Fruit fly (Drosophila melanogaster): Measurements from ENCODE around the gene Osi8.

The Osi8 gene

DNA sequence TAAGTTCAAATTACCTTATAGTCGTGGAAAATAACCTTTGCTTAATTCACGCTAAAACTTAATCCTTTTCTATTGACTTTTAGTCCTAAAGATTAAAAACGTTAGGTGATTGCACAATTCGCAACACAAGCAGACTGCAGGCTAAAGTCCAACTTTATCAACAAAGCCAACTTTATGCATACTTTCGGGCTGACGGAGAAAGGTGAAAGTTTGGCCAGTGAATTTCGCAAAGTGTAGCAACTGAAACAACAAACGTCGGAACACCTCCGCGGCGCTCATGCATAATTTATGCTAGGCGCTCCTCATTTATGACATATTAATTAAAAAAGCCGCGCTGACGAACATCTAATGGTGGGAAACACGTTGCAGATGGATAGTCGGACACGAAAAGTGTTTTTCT is 15.0 kb downstream of the Osi8 start:
- no peak for TF ChIP-seq ERR (GFP tag; optimal IDR thresholded peaks at IDR 0.05)
- peak; percentile 71 for TF ChIP-seq Ets65A (GFP tag)

DNA sequence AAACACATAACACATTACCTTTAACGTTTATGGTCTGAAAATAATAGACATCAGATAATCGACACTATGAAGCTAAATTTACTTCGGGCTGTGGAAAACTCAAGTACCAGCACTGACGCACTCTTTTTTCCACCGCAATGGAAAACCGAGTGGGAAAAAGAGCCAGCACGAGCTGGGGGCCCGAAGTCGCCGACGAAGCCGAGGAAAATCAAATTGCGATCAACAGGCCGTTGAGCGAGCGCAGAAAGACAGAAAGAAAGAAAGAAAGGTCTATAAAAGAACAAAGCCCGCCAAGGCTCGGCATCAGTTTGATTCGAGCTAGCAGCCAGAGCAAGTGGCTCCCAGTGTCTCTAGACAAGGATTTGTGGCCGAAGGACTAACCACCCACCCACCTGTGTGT is 23.3 kb downstream of the Osi8 start, which contains the start of gene Osi12:
Osi12 (plus strand) TSS at position 301 of the 400 bp plus-strand sequence.
- no peak for TF ChIP-seq CG10147 (GFP tag; optimal IDR thresholded peaks at IDR 0.05)
- no peak for TF ChIP-seq Asciz (GFP tag; optimal IDR thresholded peaks at IDR 0.05)
- TF ChIP-seq Dip3 (GFP tag; optimal IDR thresholded peaks at IDR 0.05) = no peak
- TF ChIP-seq Sry-β (GFP tag; optimal IDR thresholded peaks at IDR 0.05) = peak; percentile 79
- TF ChIP-seq slbo (GFP tag; IDR thresholded peaks at IDR 0.05) = no peak
- peak; percentile 54 for TF ChIP-seq Deaf1 (tag; optimal IDR thresholded peaks at IDR 0.05)
- TF ChIP-seq slou (GFP tag; optimal IDR thresholded peaks at IDR 0.05) = no peak
- TF ChIP-seq CG32767 (GFP tag; IDR thresholded peaks at IDR 0.05) = no peak
- TF ChIP-seq vnd (GFP tag; IDR thresholded peaks at IDR 0.05; ENCODE audit: partially characterized antibody) = no peak

DNA sequence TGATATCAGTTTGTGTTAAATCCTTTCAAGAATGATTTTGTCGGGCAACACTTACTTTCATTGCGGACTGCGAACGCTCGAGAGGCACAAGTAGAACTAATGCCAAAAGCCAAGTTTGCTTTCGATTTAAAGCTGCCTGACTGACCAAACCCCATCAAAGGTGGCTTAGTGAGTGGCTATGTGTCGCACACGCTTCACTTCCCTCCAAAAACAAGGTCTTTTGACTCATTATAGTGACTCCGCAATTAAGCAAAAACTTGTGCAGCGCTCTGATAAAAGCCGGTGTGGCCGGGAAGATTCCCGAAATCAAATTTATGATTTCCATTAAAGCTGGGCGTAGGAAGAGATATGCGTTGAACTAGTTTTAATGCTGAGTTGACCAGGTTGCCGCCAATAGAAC is 30.1 kb downstream of the Osi8 start, which contains the start of gene CG15597:
CG15597 (minus strand) TSS at position 101 of the 400 bp plus-strand sequence.
- TF ChIP-seq stc (GFP tag; IDR thresholded peaks at IDR 0.05) (no peak), Sry-β (GFP tag; optimal IDR thresholded peaks at IDR 0.05) (no peak), C15 (GFP tag; IDR thresholded peaks at IDR 0.05) (no peak), Bdp1 (GFP tag; optimal IDR thresholded peaks at IDR 0.05) (no peak), Doc3 (GFP tag; IDR thresholded peaks at IDR 0.05; ENCODE audit: partially characterized antibody) (no peak), NfI (GFP tag; optimal IDR thresholded peaks at IDR 0.05) (no peak), CG3163 (GFP tag; optimal IDR thresholded peaks at IDR 0.05) (no peak), CG6175 (GFP tag; IDR thresholded peaks at IDR 0.05) (no peak), CG6683 (GFP tag; optimal IDR thresholded peaks at IDR 0.05) (no peak), jigr1 (GFP tag; IDR thresholded peaks at IDR 0.05) (no peak), CG18764 (GFP tag; optimal IDR thresholded peaks at IDR 0.05) (no peak), CG4820 (GFP tag; optimal IDR thresholded peaks at IDR 0.05) (no peak), CG6854 (GFP tag; optimal IDR thresholded peaks at IDR 0.05) (no peak), CG12744 (GFP tag; optimal IDR thresholded peaks at IDR 0.05) (no peak), sd (tag; optimal IDR thresholded peaks at IDR 0.05) (no peak), z (GFP tag; IDR thresholded peaks at IDR 0.05) (no peak), PHDP (tag; optimal IDR thresholded peaks at IDR 0.05) (no peak)

DNA sequence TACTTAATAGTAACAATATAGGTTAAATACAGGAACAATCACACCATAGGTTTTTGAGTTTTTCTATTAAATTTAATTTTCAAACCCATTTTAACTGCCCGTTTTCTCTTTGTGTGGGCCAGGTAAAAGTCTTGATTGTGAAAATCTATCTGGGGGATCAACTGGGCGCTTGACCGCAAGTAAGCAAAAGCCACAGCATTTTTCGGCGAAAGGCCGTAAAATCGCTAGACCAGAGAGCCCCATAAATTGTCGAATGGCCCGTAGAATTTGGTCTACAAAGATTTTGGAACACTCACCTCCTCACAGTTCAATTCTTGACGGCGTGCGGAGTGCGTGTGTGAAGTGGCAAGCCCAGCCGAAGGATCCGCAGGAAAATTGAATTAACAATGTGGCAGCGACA is 32.5 kb downstream of the Osi8 start, which contains the start of gene CG15594:
CG15594 (plus strand) TSS at position 301 of the 400 bp plus-strand sequence.
- TF ChIP-seq CG11504 (tag; optimal IDR thresholded peaks at IDR 0.05) (peak; percentile 20), br (optimal IDR thresholded peaks at IDR 0.05) (no peak), crol (GFP tag; IDR thresholded peaks at IDR 0.05) (no peak), so (GFP tag; IDR thresholded peaks at IDR 0.05) (no peak), dm (GFP tag; optimal IDR thresholded peaks at IDR 0.05) (no peak), CG4424 (GFP tag; optimal IDR thresholded peaks at IDR 0.05) (no peak), Hr51 (GFP tag; optimal IDR thresholded peaks at IDR 0.05) (peak in 1 of 2 experiments; percentile 10), tio (GFP tag; optimal IDR thresholded peaks at IDR 0.05) (no peak), CG9876 (GFP tag; optimal IDR thresholded peaks at IDR 0.05) (no peak), kay (GFP tag; optimal IDR thresholded peaks at IDR 0.05) (no peak), gem (tag; optimal IDR thresholded peaks at IDR 0.05) (peak; percentile 9), Dad (GFP tag; optimal IDR thresholded peaks at IDR 0.05) (no peak), Tbp (GFP tag; optimal IDR thresholded peaks at IDR 0.05) (no peak), hb (GFP tag; IDR thresholded peaks at IDR 0.05; ENCODE audit: partially characterized antibody) (no peak), exex (tag; optimal IDR thresholded peaks at IDR 0.05) (no peak), HmgD (GFP tag; optimal IDR thresholded peaks at IDR 0.05) (no peak), h (optimal IDR thresholded peaks at IDR 0.05) (no peak), dimm (GFP tag; IDR thresholded peaks at IDR 0.05) (no peak), CG14667 (GFP tag; IDR thresholded peaks at IDR 0.05) (no peak)
